Fruit fly (Drosophila melanogaster): Measurements from ENCODE around the gene Vta1.
A peak's percentile ranks its signal among the peaks of the same experiment; 100 is the strongest.

Vta1 gene

dm6 chr3L:1644920-1645567, 7.7 kb downstream of the Vta1 start, which contains the start of the genes alphaCOP and CG13919:
TSS of gene alphaCOP (minus strand) at chr3L:1645199.
TSS of gene CG13919 (plus strand) at chr3L:1645467.
- TF ChIP-seq woc (GFP tag; optimal IDR thresholded peaks at IDR 0.05), result peak; percentile 96
- peak; percentile 97 for TF ChIP-seq sv (GFP tag; optimal IDR thresholded peaks at IDR 0.05)
- peak; percentile 86 for TF ChIP-seq CG9705 (GFP tag; optimal IDR thresholded peaks at IDR 0.05)
- no peak for TF ChIP-seq Dif (GFP tag; optimal IDR thresholded peaks at IDR 0.05; ENCODE audit: partially characterized antibody)
- peak; percentile 32 for TF ChIP-seq Myc (optimal IDR thresholded peaks at IDR 0.05)
- TF ChIP-seq OdsH (GFP tag; optimal IDR thresholded peaks at IDR 0.05), result peak; percentile 97
- no peak for TF ChIP-seq pan (optimal IDR thresholded peaks at IDR 0.05)
- peak; percentile 94 for TF ChIP-seq dsf (GFP tag; optimal IDR thresholded peaks at IDR 0.05; ENCODE audit: borderline replicate concordance)
- TF ChIP-seq fru (GFP tag; optimal IDR thresholded peaks at IDR 0.05), result peak; percentile 95
- TF ChIP-seq h (GFP tag; optimal IDR thresholded peaks at IDR 0.05), result peak; percentile 99
- TF ChIP-seq GATAd (GFP tag; optimal IDR thresholded peaks at IDR 0.05), result peak; percentile 78
- TF ChIP-seq br (GFP tag; optimal IDR thresholded peaks at IDR 0.05), result peak; percentile 96
- peak; percentile 80 to 98 for TF ChIP-seq foxo (GFP tag; optimal IDR thresholded peaks at IDR 0.05)
- TF ChIP-seq Sp1 (GFP tag; optimal IDR thresholded peaks at IDR 0.05), result peak; percentile 97
- no peak for TF ChIP-seq brk (GFP tag; optimal IDR thresholded peaks at IDR 0.05)
- no peak for TF ChIP-seq Vsx2 (GFP tag; optimal IDR thresholded peaks at IDR 0.05; ENCODE audit: partially characterized antibody)
- peak; percentile 96 for TF ChIP-seq Jra (GFP tag; optimal IDR thresholded peaks at IDR 0.05)
- TF ChIP-seq CG32264 (GFP tag; optimal IDR thresholded peaks at IDR 0.05), result peak; percentile 91
- TF ChIP-seq Mio (GFP tag; optimal IDR thresholded peaks at IDR 0.05), result peak; percentile 60
- peak; percentile 88 for TF ChIP-seq Rel (GFP tag; optimal IDR thresholded peaks at IDR 0.05)
- peak; percentile 83 for TF ChIP-seq Rel (tag; optimal IDR thresholded peaks at IDR 0.05)
- peak; percentile 95 for TF ChIP-seq ey (GFP tag; optimal IDR thresholded peaks at IDR 0.05)
- peak; percentile 83 for TF ChIP-seq Hr83 (GFP tag; optimal IDR thresholded peaks at IDR 0.05; ENCODE audit: poor library complexity, severe bottlenecking)
- no peak for TF ChIP-seq Abd-B (GFP tag; optimal IDR thresholded peaks at IDR 0.05)
- TF ChIP-seq dmrt93B (GFP tag; optimal IDR thresholded peaks at IDR 0.05), result peak; percentile 89
- no peak for TF ChIP-seq N (GFP tag; optimal IDR thresholded peaks at IDR 0.05)
- TF ChIP-seq Dfd (GFP tag; optimal IDR thresholded peaks at IDR 0.05), result no peak
- TF ChIP-seq rgr (GFP tag; optimal IDR thresholded peaks at IDR 0.05), result peak; percentile 98
- peak; percentile 98 for TF ChIP-seq HLH106 (tag; optimal IDR thresholded peaks at IDR 0.05)
- TF ChIP-seq Hr78 (GFP tag; optimal IDR thresholded peaks at IDR 0.05), result no peak
- peak; percentile 95 for TF ChIP-seq psq (GFP tag; optimal IDR thresholded peaks at IDR 0.05)
- TF ChIP-seq Hnf4 (GFP tag; optimal IDR thresholded peaks at IDR 0.05), result no peak

- TF ChIP-seq N (GFP tag; optimal IDR thresholded peaks at IDR 0.05), result no peak
- no peak for TF ChIP-seq lola (GFP tag; optimal IDR thresholded peaks at IDR 0.05)
- TF ChIP-seq brk (GFP tag; optimal IDR thresholded peaks at IDR 0.05), result no peak
- TF ChIP-seq Sp1 (GFP tag; optimal IDR thresholded peaks at IDR 0.05), result peak; percentile 54
- TF ChIP-seq tai (GFP tag; optimal IDR thresholded peaks at IDR 0.05), result no peak
- TF ChIP-seq psq (GFP tag; optimal IDR thresholded peaks at IDR 0.05), result peak; percentile 62
- TF ChIP-seq Hr83 (GFP tag; optimal IDR thresholded peaks at IDR 0.05; ENCODE audit: poor library complexity, severe bottlenecking), result peak; percentile 8
- TF ChIP-seq dsf (GFP tag; optimal IDR thresholded peaks at IDR 0.05; ENCODE audit: borderline replicate concordance), result no peak
- peak; percentile 56 for TF ChIP-seq CG32264 (GFP tag; optimal IDR thresholded peaks at IDR 0.05)
- TF ChIP-seq h (GFP tag; optimal IDR thresholded peaks at IDR 0.05), result peak; percentile 86
- TF ChIP-seq Vsx2 (GFP tag; optimal IDR thresholded peaks at IDR 0.05; ENCODE audit: partially characterized antibody), result no peak
- TF ChIP-seq Abd-B (GFP tag; optimal IDR thresholded peaks at IDR 0.05), result no peak
- no peak for TF ChIP-seq usp (GFP tag; optimal IDR thresholded peaks at IDR 0.05)
- no peak for TF ChIP-seq CrebA (GFP tag; optimal IDR thresholded peaks at IDR 0.05; ENCODE audit: borderline replicate concordance)
- no peak for TF ChIP-seq Mio (GFP tag; optimal IDR thresholded peaks at IDR 0.05)
- no peak for TF ChIP-seq Hnf4 (GFP tag; optimal IDR thresholded peaks at IDR 0.05)
- no peak for TF ChIP-seq Rel (GFP tag; optimal IDR thresholded peaks at IDR 0.05)
- TF ChIP-seq Rel (tag; optimal IDR thresholded peaks at IDR 0.05), result peak; percentile 16
- TF ChIP-seq pan (optimal IDR thresholded peaks at IDR 0.05), result no peak
- TF ChIP-seq GATAd (GFP tag; optimal IDR thresholded peaks at IDR 0.05), result no peak
- TF ChIP-seq sage (GFP tag; optimal IDR thresholded peaks at IDR 0.05), result no peak
- TF ChIP-seq CG9705 (GFP tag; optimal IDR thresholded peaks at IDR 0.05), result peak; percentile 79
- TF ChIP-seq dmrt93B (GFP tag; optimal IDR thresholded peaks at IDR 0.05), result peak; percentile 77
- TF ChIP-seq jim (GFP tag; optimal IDR thresholded peaks at IDR 0.05), result no peak
- no peak for TF ChIP-seq Jra (GFP tag; optimal IDR thresholded peaks at IDR 0.05)
- peak; percentile 89 for TF ChIP-seq HLH106 (tag; optimal IDR thresholded peaks at IDR 0.05)
- TF ChIP-seq br (GFP tag; optimal IDR thresholded peaks at IDR 0.05), result peak; percentile 82
- TF ChIP-seq Hr78 (GFP tag; optimal IDR thresholded peaks at IDR 0.05), result no peak
- peak; percentile 62 for TF ChIP-seq sv (GFP tag; optimal IDR thresholded peaks at IDR 0.05)
- no peak for TF ChIP-seq Dfd (GFP tag; optimal IDR thresholded peaks at IDR 0.05)
- TF ChIP-seq Myc (optimal IDR thresholded peaks at IDR 0.05), result no peak
- peak; percentile 71 for TF ChIP-seq OdsH (GFP tag; optimal IDR thresholded peaks at IDR 0.05)
- peak; percentile 94 for TF ChIP-seq woc (GFP tag; optimal IDR thresholded peaks at IDR 0.05)
- no peak for TF ChIP-seq dl (GFP tag; optimal IDR thresholded peaks at IDR 0.05; ENCODE audit: insufficient read depth in 1 of 2, partially characterized antibody in 2 of 2)
- TF ChIP-seq ey (GFP tag; optimal IDR thresholded peaks at IDR 0.05), result peak; percentile 83
- TF ChIP-seq fru (GFP tag; optimal IDR thresholded peaks at IDR 0.05), result peak; percentile 86
- peak; percentile 88 for TF ChIP-seq rgr (GFP tag; optimal IDR thresholded peaks at IDR 0.05)
- TF ChIP-seq foxo (GFP tag; optimal IDR thresholded peaks at IDR 0.05), result peak in 1 of 2 experiments; percentile 89
- TF ChIP-seq Dif (GFP tag; optimal IDR thresholded peaks at IDR 0.05; ENCODE audit: partially characterized antibody), result no peak
Observed at dm6 chr3L:1639185-1639812, 13.4 kb downstream of the Vta1 start, which contains the start of the genes Mettl2 and Bgb. TSS of gene Mettl2 (minus strand) at chr3L:1639235. TSS of gene Bgb (plus strand) at chr3L:1639711.

Measured in whole organism, wandering third instar larva.